Worm (Caenorhabditis elegans) whole organism, late embryonic: ENCODE measurements around the gene mtre-1.

Experiments used
- F13H6.1 ChIP-seq: sonication (generic microtip); optimal IDR thresholded peaks from 2 replicates; lab custom pipeline; 2016; ENCODE audit warnings: missing genetic modification characterization, missing compliant biosample characterization
- elt-4 ChIP-seq: sonication (generic microtip); optimal IDR thresholded peaks from 2 replicates; lab custom pipeline; 2016; ENCODE audit warnings: missing genetic modification characterization, missing compliant biosample characterization
- unc-55 ChIP-seq: sonication (generic microtip); optimal IDR thresholded peaks from 2 replicates; lab custom pipeline; 2017; ENCODE audit warnings: missing biosample characterization, missing genetic modification reagents, missing genetic modification characterization

ce11 chrII:8017380-8017779, 33.0 kb downstream of the mtre-1 start, which contains the start of gene zyg-11:
- TF ChIP-seq elt-4 (tag; lab: Kevin White, UChicago) (no peak), unc-55 (GFP tag; lab: Kevin White, UChicago) (no peak), F13H6.1 (tag; lab: Kevin White, UChicago) (no peak)
